Worm (Caenorhabditis elegans) whole organism, early embryonic: ENCODE data around the gene ftr-1.

Experiments used
- ama-1 ChIP-seq: fragments of 150-350 bp; optimal IDR thresholded peaks from 2 replicates; lab custom pipeline; 2014
- ceh-13 ChIP-seq: fragments of 200-800 bp; sonication (Bioruptor generic); optimal IDR thresholded peaks from 2 replicates; lab custom pipeline; 2018; ENCODE audit warnings: mild to moderate bottlenecking, missing genetic modification characterization, missing compliant biosample characterization
- ceh-36 ChIP-seq: sonication (generic microtip); optimal IDR thresholded peaks from 2 replicates; lab custom pipeline; 2016; ENCODE audit warnings: missing genetic modification characterization, inconsistent platforms, missing compliant biosample characterization
- ets-7 ChIP-seq: sonication (generic microtip); optimal IDR thresholded peaks from 2 replicates; lab custom pipeline; 2016; ENCODE audit warnings: missing genotype, missing genetic modification characterization, missing compliant biosample characterization
- flt-1 ChIP-seq: fragments of 200-800 bp; sonication (Bioruptor generic); IDR thresholded peaks from 2 replicates; pipeline ENCODE4 v1.3.6; 2022; ENCODE audit warnings: missing genetic modification characterization, missing compliant biosample characterization
- hmbx-1 ChIP-seq: sonication (generic microtip); optimal IDR thresholded peaks from 2 replicates; lab custom pipeline; 2016; ENCODE audit warnings: mild to moderate bottlenecking, missing genetic modification characterization, missing compliant biosample characterization
- hmg-4 ChIP-seq: fragments of 200-800 bp; sonication (Bioruptor generic); optimal IDR thresholded peaks from 2 replicates; lab custom pipeline; 2018; ENCODE audit warnings: mild to moderate bottlenecking, missing genetic modification characterization, missing compliant biosample characterization

- TF ChIP-seq ama-1: no peak
- no peak for TF ChIP-seq ets-7 (tag; lab: Kevin White, UChicago)
- no peak for TF ChIP-seq flt-1 (GFP tag; lab: Robert Waterston, UW)
- no peak for TF ChIP-seq hmbx-1 (tag; lab: Kevin White, UChicago)
- no peak for TF ChIP-seq ceh-36 (tag; lab: Kevin White, UChicago)
- no peak for TF ChIP-seq ceh-13 (GFP tag; lab: Kevin White, UChicago)
- TF ChIP-seq hmg-4 (GFP tag; lab: Kevin White, UChicago): no peak
Measured at ce11 chrV:20215197-20215596, 18.4 kb downstream of the ftr-1 start, which contains the start of gene Y113G7B.11.
